Worm (Caenorhabditis elegans) whole organism, late embryonic: ENCODE results near the gene tra-2.

Source experiments
- C38D4.7 ChIP-seq: fragments of 200-800 bp; sonication (Bioruptor generic); optimal IDR thresholded peaks from 2 replicates; lab custom pipeline; 2018; ENCODE audit warnings: mild to moderate bottlenecking, missing genetic modification characterization, moderate library complexity, missing compliant biosample characterization
- K02D7.2 ChIP-seq: sonication (generic microtip); optimal IDR thresholded peaks from 2 replicates; lab custom pipeline; 2017; ENCODE audit warnings: mild to moderate bottlenecking, missing genetic modification characterization, missing compliant biosample characterization
- K09A11.1 ChIP-seq: sonication (generic microtip); optimal IDR thresholded peaks from 2 replicates; lab custom pipeline; 2017; ENCODE audit warnings: antibody characterized with exemption, mild to moderate bottlenecking, missing genetic modification characterization, missing compliant biosample characterization; ENCODE audit not compliant: insufficient read depth
- T23F11.4 ChIP-seq: fragments of 200-800 bp; sonication (Bioruptor generic); optimal IDR thresholded peaks from 2 replicates; lab custom pipeline; 2018; ENCODE audit warnings: mild to moderate bottlenecking, missing genetic modification characterization, missing compliant biosample characterization
- ceh-18 ChIP-seq: sonication (generic microtip); optimal IDR thresholded peaks from 2 replicates; lab custom pipeline; 2016; ENCODE audit warnings: missing genetic modification characterization, missing compliant biosample characterization
- ceh-2 ChIP-seq: sonication (generic microtip); optimal IDR thresholded peaks from 2 replicates; lab custom pipeline; 2016; ENCODE audit warnings: missing genotype, missing genetic modification characterization, missing compliant biosample characterization
- ceh-22 ChIP-seq: sonication (generic microtip); optimal IDR thresholded peaks from 2 replicates; lab custom pipeline; 2017; ENCODE audit warnings: missing biosample characterization, missing genetic modification characterization
- ceh-24 ChIP-seq: sonication (generic microtip); optimal IDR thresholded peaks from 2 replicates; lab custom pipeline; 2016; ENCODE audit warnings: mild to moderate bottlenecking, missing genetic modification characterization, missing compliant biosample characterization
- ceh-30 ChIP-seq: fragments of 150-350 bp; optimal IDR thresholded peaks from 2 replicates; lab custom pipeline; 2014; ENCODE audit warnings: missing biosample characterization, missing genetic modification characterization
- ceh-31 ChIP-seq: sonication (generic microtip); optimal IDR thresholded peaks from 2 replicates; lab custom pipeline; 2016; ENCODE audit warnings: missing genetic modification characterization, missing compliant biosample characterization
- ceh-34 ChIP-seq: sonication (generic microtip); optimal IDR thresholded peaks from 2 replicates; lab custom pipeline; 2016; ENCODE audit warnings: mild to moderate bottlenecking, missing genetic modification characterization, missing compliant biosample characterization
- ceh-45 ChIP-seq: fragments of 200-800 bp; sonication (Bioruptor generic); IDR thresholded peaks from 2 replicates; pipeline ENCODE4 v1.3.6; 2022; ENCODE audit warnings: missing genetic modification reagents, missing genetic modification characterization, missing compliant biosample characterization
- ceh-6 ChIP-seq: fragments of 200-800 bp; sonication (Bioruptor generic); optimal IDR thresholded peaks from 2 replicates; lab custom pipeline; 2018; ENCODE audit warnings: mild to moderate bottlenecking, missing genetic modification characterization, missing compliant biosample characterization
- che-1 ChIP-seq: sonication (generic microtip); optimal IDR thresholded peaks from 2 replicates; lab custom pipeline; 2016; ENCODE audit warnings: mild to moderate bottlenecking, missing genetic modification characterization, missing compliant biosample characterization
- dmd-4 ChIP-seq: sonication (generic microtip); optimal IDR thresholded peaks from 2 replicates; lab custom pipeline; 2016; ENCODE audit warnings: borderline replicate concordance, missing genetic modification characterization, missing compliant biosample characterization
- elt-2 ChIP-seq: sonication (generic microtip); optimal IDR thresholded peaks from 2 replicates; lab custom pipeline; 2016; ENCODE audit warnings: missing genetic modification reagents, missing genetic modification characterization, missing compliant biosample characterization
- elt-4 ChIP-seq: sonication (generic microtip); optimal IDR thresholded peaks from 2 replicates; lab custom pipeline; 2016; ENCODE audit warnings: missing genetic modification characterization, missing compliant biosample characterization
- ets-4 ChIP-seq: sonication (generic microtip); optimal IDR thresholded peaks from 2 replicates; lab custom pipeline; 2016; ENCODE audit warnings: missing genetic modification characterization, missing compliant biosample characterization
- eyg-1 ChIP-seq: sonication (generic microtip); optimal IDR thresholded peaks from 2 replicates; lab custom pipeline; 2016; ENCODE audit warnings: missing genotype, missing genetic modification characterization, missing compliant biosample characterization
- fax-1 ChIP-seq: sonication (generic microtip); optimal IDR thresholded peaks from 2 replicates; lab custom pipeline; 2016; ENCODE audit warnings: missing genotype, missing genetic modification characterization, missing compliant biosample characterization
- hlh-15 ChIP-seq: sonication (generic microtip); optimal IDR thresholded peaks from 2 replicates; lab custom pipeline; 2016; ENCODE audit warnings: missing genetic modification characterization, missing compliant biosample characterization
- hlh-30 ChIP-seq: sonication (generic microtip); optimal IDR thresholded peaks from 2 replicates; lab custom pipeline; 2017; ENCODE audit warnings: antibody characterized with exemption, missing genetic modification characterization, missing compliant biosample characterization; ENCODE audit not compliant: insufficient read depth
- hlh-6 ChIP-seq: sonication (generic microtip); optimal IDR thresholded peaks from 2 replicates; lab custom pipeline; 2016; ENCODE audit warnings: missing genotype, missing genetic modification characterization, missing compliant biosample characterization
- hlh-8 ChIP-seq: sonication (generic microtip); optimal IDR thresholded peaks from 2 replicates; lab custom pipeline; 2016; ENCODE audit warnings: missing genotype, missing genetic modification characterization, missing compliant biosample characterization
- lin-11 ChIP-seq: fragments of 200-800 bp; sonication (Bioruptor generic); optimal IDR thresholded peaks from 2 replicates; lab custom pipeline; 2018; ENCODE audit warnings: mild to moderate bottlenecking, missing genetic modification characterization, missing compliant biosample characterization
- mec-3 ChIP-seq: sonication (generic microtip); optimal IDR thresholded peaks from 2 replicates; lab custom pipeline; 2016; ENCODE audit warnings: borderline replicate concordance, missing genetic modification characterization, missing compliant biosample characterization
- nfya-1 ChIP-seq: sonication (generic microtip); optimal IDR thresholded peaks from 2 replicates; lab custom pipeline; 2017; ENCODE audit warnings: missing genetic modification characterization, mild to moderate bottlenecking, missing compliant biosample characterization, antibody characterized with exemption, moderate library complexity
- nhr-11 ChIP-seq: fragments of 150-350 bp; optimal IDR thresholded peaks from 2 replicates; lab custom pipeline; 2014; ENCODE audit warnings: missing biosample characterization, missing genetic modification characterization
- nhr-232 ChIP-seq: sonication (generic microtip); optimal IDR thresholded peaks from 2 replicates; lab custom pipeline; 2016; ENCODE audit warnings: missing genetic modification characterization, missing compliant biosample characterization
- npax-4 ChIP-seq: sonication (generic microtip); optimal IDR thresholded peaks from 2 replicates; lab custom pipeline; 2016; ENCODE audit warnings: missing genetic modification characterization, missing compliant biosample characterization
- odd-2 ChIP-seq: sonication (generic microtip); optimal IDR thresholded peaks from 2 replicates; lab custom pipeline; 2017; ENCODE audit warnings: antibody characterized with exemption, mild to moderate bottlenecking, missing genetic modification characterization, missing compliant biosample characterization
- pag-3 ChIP-seq: sonication (generic microtip); optimal IDR thresholded peaks from 2 replicates; lab custom pipeline; 2016; ENCODE audit warnings: missing compliant biosample characterization, missing genetic modification characterization, borderline replicate concordance
- pax-1 ChIP-seq: fragments of 150-350 bp; optimal IDR thresholded peaks from 2 replicates; lab custom pipeline; 2014; ENCODE audit warnings: missing biosample characterization, missing genetic modification characterization
- pha-2 ChIP-seq: sonication (generic microtip); optimal IDR thresholded peaks from 2 replicates; lab custom pipeline; 2017; ENCODE audit warnings: mild to moderate bottlenecking, missing genetic modification characterization, missing compliant biosample characterization
- pha-4 ChIP-seq: fragments of 150-350 bp; optimal IDR thresholded peaks from 2 replicates; lab custom pipeline; 2018; ENCODE audit warnings: missing biosample characterization, missing genetic modification reagents, missing genetic modification characterization
- pqm-1 ChIP-seq: sonication (generic microtip); optimal IDR thresholded peaks from 2 replicates; lab custom pipeline; 2016; ENCODE audit warnings: missing genetic modification characterization, missing compliant biosample characterization
- pros-1 ChIP-seq: fragments of 150-350 bp; optimal IDR thresholded peaks from 2 replicates; lab custom pipeline; 2014; ENCODE audit warnings: missing biosample characterization, missing genetic modification reagents, missing genetic modification characterization
- sox-4 ChIP-seq: sonication (generic microtip); optimal IDR thresholded peaks from 2 replicates; lab custom pipeline; 2017; ENCODE audit warnings: mild to moderate bottlenecking, missing genetic modification characterization, inconsistent platforms, missing compliant biosample characterization
- tbx-2 ChIP-seq: sonication (generic microtip); optimal IDR thresholded peaks from 2 replicates; lab custom pipeline; 2016; ENCODE audit warnings: missing genetic modification characterization, missing compliant biosample characterization
- unc-3 ChIP-seq, 2 experiments: fragments of 200-800 bp in 1 of 2; sonication (Bioruptor generic) in 1 of 2; sonication (generic microtip) in 1 of 2; conservative IDR thresholded peaks in 1 of 2; optimal IDR thresholded peaks in 1 of 2; 2 replicates each; pipeline versions ENCODE4 v1.3.6 to Lab custom; 2016 to 2022; ENCODE audit warnings: missing compliant biosample characterization in 2 of 2, missing genetic modification characterization in 2 of 2, missing genetic modification reagents in 1 of 2
- unc-42 ChIP-seq: sonication (generic microtip); optimal IDR thresholded peaks from 2 replicates; lab custom pipeline; 2016; ENCODE audit warnings: missing genotype, missing genetic modification characterization, missing compliant biosample characterization
- unc-86 ChIP-seq: sonication (generic microtip); optimal IDR thresholded peaks from 2 replicates; lab custom pipeline; 2016; ENCODE audit warnings: missing genetic modification characterization, missing compliant biosample characterization
- zip-5 ChIP-seq: sonication (generic microtip); optimal IDR thresholded peaks from 2 replicates; lab custom pipeline; 2016; ENCODE audit warnings: missing genetic modification characterization, missing compliant biosample characterization

tra-2 gene

ce11 chrII:6968191-6968675, 2.8 kb upstream of the tra-2 start (continued):
- TF ChIP-seq hlh-6 (peak; percentile 35), K09A11.1 (tag; lab: Kevin White, UChicago) (no peak), lin-11 (tag; lab: Kevin White, UChicago) (no peak), npax-4 (tag; lab: Kevin White, UChicago) (no peak), elt-4 (tag; lab: Kevin White, UChicago) (no peak), unc-3 (GFP tag; conservative IDR thresholded peaks at IDR 0.05; lab: Robert Waterston, UW) (no peak), unc-3 (tag; optimal IDR thresholded peaks at IDR 0.05; lab: Kevin White, UChicago) (no peak), ets-4 (tag; lab: Kevin White, UChicago) (no peak), unc-42 (no peak), ceh-31 (tag; lab: Kevin White, UChicago) (peak; percentile 36), nhr-11 (no peak), pros-1 (tag; lab: Kevin White, UChicago) (no peak), pax-1 (tag; lab: Kevin White, UChicago) (no peak), fax-1 (tag; lab: Kevin White, UChicago) (no peak), che-1 (tag; lab: Kevin White, UChicago) (peak; percentile 35), sox-4 (tag; lab: Kevin White, UChicago) (no peak)

- TF ChIP-seq nfya-1 (peak; percentile 2), fax-1 (tag; lab: Kevin White, UChicago) (no peak), unc-3 (GFP tag; conservative IDR thresholded peaks at IDR 0.05; lab: Robert Waterston, UW) (no peak), unc-3 (tag; optimal IDR thresholded peaks at IDR 0.05; lab: Kevin White, UChicago) (no peak)
Measured at ce11 chrII:6967618-6968017, 2.1 kb upstream of the tra-2 start, which contains the start of gene eif-2Bgamma. TSS of gene eif-2Bgamma (minus strand) at chrII:6967648.

ce11 chrII:6958136-6958535, 7.3 kb downstream of the tra-2 start:
- no peak for TF ChIP-seq hlh-6
- TF ChIP-seq pag-3, result no peak
- TF ChIP-seq pha-4 (tag; lab: Kevin White, UChicago), result no peak
- no peak for TF ChIP-seq unc-42
- no peak for TF ChIP-seq ceh-24 (tag; lab: Kevin White, UChicago)
- no peak for TF ChIP-seq pqm-1 (tag; lab: Kevin White, UChicago)
- TF ChIP-seq ceh-34 (tag; lab: Kevin White, UChicago), result no peak
- no peak for TF ChIP-seq fax-1 (tag; lab: Kevin White, UChicago)
- TF ChIP-seq mec-3, result no peak
- TF ChIP-seq tbx-2, result no peak
- TF ChIP-seq T23F11.4 (GFP tag; lab: Kevin White, UChicago), result no peak
- no peak for TF ChIP-seq lin-11 (tag; lab: Kevin White, UChicago)
- no peak for TF ChIP-seq ceh-6 (GFP tag; lab: Kevin White, UChicago)
- TF ChIP-seq zip-5, result no peak
- TF ChIP-seq C38D4.7, result no peak
- no peak for TF ChIP-seq ceh-30

- TF ChIP-seq elt-2 (tag; lab: Kevin White, UChicago), result peak; percentile 55
- no peak for TF ChIP-seq unc-86 (tag; lab: Kevin White, UChicago)
Measured at ce11 chrII:6955084-6955697, 10.3 kb downstream of the tra-2 start.

ce11 chrII:6951250-6951806, 14.1 kb downstream of the tra-2 start, which contains the start of the genes malt-1 and ceh-38:
TSS of gene malt-1 (minus strand) at chrII:6951300.
TSS of gene ceh-38 (plus strand) at chrII:6951526.
- TF ChIP-seq K02D7.2 (tag; lab: Kevin White, UChicago) (no peak), hlh-15 (tag; lab: Kevin White, UChicago) (no peak), nhr-232 (tag; lab: Kevin White, UChicago) (no peak), hlh-8 (tag; lab: Kevin White, UChicago) (peak; percentile 19), pqm-1 (tag; lab: Kevin White, UChicago) (no peak), hlh-30 (tag; lab: Kevin White, UChicago) (peak; percentile 92), eyg-1 (tag; lab: Kevin White, UChicago) (no peak), tbx-2 (peak; percentile 84), elt-2 (tag; lab: Kevin White, UChicago) (peak; percentile 51), ceh-2 (tag; lab: Kevin White, UChicago) (peak; percentile 56), odd-2 (tag; lab: Kevin White, UChicago) (no peak), dmd-4 (no peak), ceh-22 (tag; lab: Kevin White, UChicago) (no peak), pha-4 (tag; lab: Kevin White, UChicago) (no peak), ceh-18 (tag; lab: Kevin White, UChicago) (peak; percentile 80), ceh-6 (GFP tag; lab: Kevin White, UChicago) (peak; percentile 47), ceh-45 (GFP tag; lab: Robert Waterston, UW) (no peak), pha-2 (no peak)
